Worm (Caenorhabditis elegans) whole organism, dauer: Measurements from ENCODE around the gene sul-2.

Source experiments
- unc-62 ChIP-seq: sonication (generic microtip); optimal IDR thresholded peaks from 2 replicates; lab custom pipeline; 2017; ENCODE audit warnings: missing biosample characterization, missing genetic modification reagents, missing genetic modification characterization

sul-2 gene

ce11 chrV:8196993-8197392, 39.4 kb downstream of the sul-2 start:
- TF ChIP-seq unc-62 (GFP tag; lab: Kevin White, UChicago) = no peak

- no peak for TF ChIP-seq unc-62 (GFP tag; lab: Kevin White, UChicago)
Observed at ce11 chrV:8198994-8199393, 41.4 kb downstream of the sul-2 start, which contains the start of gene F20D6.11. F20D6.11 (minus strand) TSS chrV:8199094.

ce11 chrV:8201229-8201858, 43.8 kb downstream of the sul-2 start, which contains the start of gene cri-2:
cri-2 (plus strand) TSS chrV:8201808.
- no peak for TF ChIP-seq unc-62 (GFP tag; lab: Kevin White, UChicago)

ce11 chrV:8203085-8203643, 45.6 kb downstream of the sul-2 start, which contains the start of gene cest-17:
cest-17 (plus strand) TSS chrV:8203332.
- TF ChIP-seq unc-62 (GFP tag; lab: Kevin White, UChicago) = no peak

ce11 chrV:8206931-8207330, 49.4 kb downstream of the sul-2 start, which contains the start of gene timp-1:
timp-1 (plus strand) TSS chrV:8207235.
- TF ChIP-seq unc-62 (GFP tag; lab: Kevin White, UChicago) = no peak
